Fruit fly (Drosophila melanogaster) whole organism, prepupa: ENCODE data around the gene srp.

ENCODE experiments used
- Blimp-1 ChIP-seq: fragments of 200-800 bp; sonication (Bioruptor generic); optimal IDR thresholded peaks from 3 replicates; lab custom pipeline; 2017; ENCODE audit warnings: missing biosample characterization, missing genetic modification characterization, mild to moderate bottlenecking, moderate library complexity, missing genetic modification reagents
- CG10631 ChIP-seq: fragments of 200-800 bp; sonication (Bioruptor generic); optimal IDR thresholded peaks from 2 replicates; lab custom pipeline; 2016; ENCODE audit warnings: missing biosample characterization, missing genetic modification characterization
- CG11902 ChIP-seq: fragments of 200-800 bp; sonication (Bioruptor generic); optimal IDR thresholded peaks from 3 replicates; lab custom pipeline; 2016; ENCODE audit warnings: missing biosample characterization, missing genetic modification characterization
- CG8632 ChIP-seq: fragments of 200-800 bp; sonication (Bioruptor generic); optimal IDR thresholded peaks from 3 replicates; lab custom pipeline; 2016; ENCODE audit warnings: missing biosample characterization, missing genetic modification characterization
- Hr39 ChIP-seq: fragments of 200-800 bp; sonication (Bioruptor generic); optimal IDR thresholded peaks from 2 replicates; lab custom pipeline; 2016; ENCODE audit warnings: missing biosample characterization, missing genetic modification characterization
- Smox ChIP-seq: fragments of 200-800 bp; sonication (Bioruptor generic); optimal IDR thresholded peaks from 3 replicates; lab custom pipeline; 2016; ENCODE audit warnings: missing biosample characterization, missing genetic modification characterization
- acj6 ChIP-seq: fragments of 200-800 bp; sonication (Bioruptor generic); optimal IDR thresholded peaks from 3 replicates; lab custom pipeline; 2016; ENCODE audit warnings: missing biosample characterization, missing genetic modification characterization
- eg ChIP-seq: fragments of 200-800 bp; sonication (Bioruptor generic); IDR thresholded peaks from 3 replicates; pipeline ENCODE4 v1.3.6; 2022; ENCODE audit warnings: missing biosample characterization, missing genetic modification characterization
- pdm3 ChIP-seq: fragments of 200-800 bp; sonication (Bioruptor generic); optimal IDR thresholded peaks from 3 replicates; lab custom pipeline; 2016; ENCODE audit warnings: missing biosample characterization, missing genetic modification characterization
- spab ChIP-seq: fragments of 200-800 bp; sonication (Bioruptor generic); optimal IDR thresholded peaks from 2 replicates; lab custom pipeline; 2017; ENCODE audit warnings: missing biosample characterization, mild to moderate bottlenecking, missing genetic modification characterization, missing genetic modification reagents

- TF ChIP-seq pdm3 (GFP tag; lab: Kevin White, UChicago) (no peak), Smox (GFP tag; lab: Kevin White, UChicago) (no peak), Hr39 (GFP tag; lab: Kevin White, UChicago) (no peak), CG8632 (no peak), eg (no peak), CG10631 (no peak), acj6 (GFP tag; lab: Kevin White, UChicago) (no peak), CG11902 (GFP tag; lab: Kevin White, UChicago) (no peak), spab (GFP tag; lab: Kevin White, UChicago) (no peak), Blimp-1 (GFP tag; lab: Kevin White, UChicago) (no peak)
These were observed 21.0 kb downstream of the srp start for dm6 chr3R:16006806-16007556.
